Worm (Caenorhabditis elegans): ENCODE results near the gene faxc-1.

DNA sequence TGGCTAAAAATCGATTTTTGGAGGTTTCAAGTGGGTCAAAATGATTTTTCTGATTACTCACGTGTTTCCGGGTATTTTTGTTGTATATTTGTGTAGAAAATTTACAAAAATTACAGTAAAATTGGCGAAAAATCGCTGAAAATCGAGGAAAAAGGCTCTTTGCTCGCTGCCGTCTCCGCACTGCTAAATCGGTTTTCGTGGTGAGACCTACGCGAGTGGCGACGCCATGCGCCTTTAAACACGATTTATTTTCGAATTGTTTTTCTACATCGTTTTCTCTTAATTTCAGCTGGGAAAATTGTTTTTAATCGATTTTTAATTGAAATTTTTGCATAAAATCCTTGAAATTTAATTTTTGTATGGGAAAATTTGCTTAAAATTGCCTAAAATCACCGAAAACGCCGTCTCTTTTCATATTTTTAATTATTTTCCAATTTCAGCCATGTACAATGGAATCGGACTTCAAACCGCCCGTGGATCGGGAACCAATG lies 39.0 kb upstream of the faxc-1 start, which contains the start of the genes pqn-87 and rsr-2:
- no peak for TF ChIP-seq pha-4 (tag; optimal IDR thresholded peaks at IDR 0.05)
- TF ChIP-seq F57A8.1 (GFP tag; optimal IDR thresholded peaks at IDR 0.05): no peak
- no peak for TF ChIP-seq F52B5.7 (tag; optimal IDR thresholded peaks at IDR 0.05)
- TF ChIP-seq rec-8 (tag; optimal IDR thresholded peaks at IDR 0.05): no peak
- TF ChIP-seq unc-130 (GFP tag; optimal IDR thresholded peaks at IDR 0.05): no peak
- TF ChIP-seq F49E8.2 (tag; optimal IDR thresholded peaks at IDR 0.05; ENCODE audit: insufficient read depth): no peak
- TF ChIP-seq madf-8 (GFP tag; conservative IDR thresholded peaks at IDR 0.05): no peak
